Fruit fly (Drosophila melanogaster): Measurements from ENCODE around the gene CG6938.

DNA sequence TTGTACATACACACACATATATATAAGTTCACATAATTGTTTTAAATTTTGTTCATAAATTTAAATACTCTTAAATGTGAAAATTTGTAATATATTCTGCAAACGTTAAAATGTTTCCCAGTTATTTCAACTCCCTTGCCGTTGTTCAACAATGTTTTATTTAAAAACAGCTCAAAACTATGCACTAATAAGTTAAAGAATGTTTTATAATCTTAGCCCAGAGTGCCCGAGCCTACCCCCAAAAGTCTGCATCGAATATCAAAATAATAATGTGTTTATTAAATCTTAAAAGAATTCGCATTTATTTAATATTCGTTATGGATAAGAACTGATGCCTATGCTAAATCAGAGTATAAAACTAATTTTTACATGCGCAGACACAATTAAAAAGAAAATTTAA lies 23.2 kb downstream of the CG6938 start:
- TF ChIP-seq CTCF (optimal IDR thresholded peaks at IDR 0.05), result no peak
- TF ChIP-seq CG8478 (optimal IDR thresholded peaks at IDR 0.05), result no peak
